Worm (Caenorhabditis elegans) whole organism, L3 larva: ENCODE results near the gene D1054.5.

Source experiments
- aly-2 ChIP-seq: fragments of 150-350 bp; optimal IDR thresholded peaks from 2 replicates; lab custom pipeline; 2014; ENCODE audit warnings: missing biosample characterization, missing genetic modification characterization
- ama-1 ChIP-seq: fragments of 150-350 bp; optimal IDR thresholded peaks from 2 replicates; lab custom pipeline; 2018
- ceh-16 ChIP-seq: sonication (generic microtip); optimal IDR thresholded peaks from 2 replicates; lab custom pipeline; 2017; ENCODE audit warnings: missing biosample characterization, missing genetic modification characterization
- ceh-28 ChIP-seq: fragments of 150-350 bp; optimal IDR thresholded peaks from 2 replicates; lab custom pipeline; 2014; ENCODE audit warnings: missing biosample characterization, missing genetic modification reagents, missing genetic modification characterization
- ceh-82 ChIP-seq: fragments of 150-350 bp; optimal IDR thresholded peaks from 2 replicates; lab custom pipeline; 2014; ENCODE audit warnings: missing biosample characterization, missing genetic modification characterization
- ceh-9 ChIP-seq: sonication (generic microtip); optimal IDR thresholded peaks from 2 replicates; lab custom pipeline; 2018; ENCODE audit warnings: missing biosample characterization, missing genetic modification characterization
- daf-12 ChIP-seq: fragments of 150-350 bp; optimal IDR thresholded peaks from 2 replicates; lab custom pipeline; 2014; ENCODE audit warnings: missing biosample characterization, missing genetic modification reagents, missing genetic modification characterization
- egl-27 ChIP-seq: sonication (generic microtip); optimal IDR thresholded peaks from 4 replicates; lab custom pipeline; 2017; ENCODE audit warnings: missing biosample characterization, missing genetic modification reagents, missing genetic modification characterization
- egl-5 ChIP-seq: fragments of 150-350 bp; optimal IDR thresholded peaks from 2 replicates; lab custom pipeline; 2017; ENCODE audit warnings: missing biosample characterization, missing genetic modification reagents, missing genetic modification characterization, inconsistent platforms
- elt-2 ChIP-seq: sonication (generic microtip); optimal IDR thresholded peaks from 2 replicates; lab custom pipeline; 2016; ENCODE audit warnings: missing genetic modification reagents, mild to moderate bottlenecking, missing genetic modification characterization, missing compliant biosample characterization
- eor-1 ChIP-seq, 2 experiments: fragments of 150-350 bp; optimal IDR thresholded peaks; 2 replicates each; lab custom pipeline; 2014 to 2018; ENCODE audit warnings: missing biosample characterization in 2 of 2, missing genetic modification characterization in 2 of 2
- fkh-10 ChIP-seq: sonication (generic microtip); optimal IDR thresholded peaks from 2 replicates; lab custom pipeline; 2017; ENCODE audit warnings: missing biosample characterization, missing genetic modification reagents, missing genetic modification characterization
- fkh-2 ChIP-seq: fragments of 150-350 bp; optimal IDR thresholded peaks from 2 replicates; lab custom pipeline; 2014; ENCODE audit warnings: missing biosample characterization, missing genetic modification reagents, missing genetic modification characterization
- fos-1 ChIP-seq: fragments of 150-350 bp; optimal IDR thresholded peaks from 2 replicates; lab custom pipeline; 2014; ENCODE audit warnings: missing biosample characterization, missing genetic modification characterization
- hmg-11 ChIP-seq: sonication (generic microtip); optimal IDR thresholded peaks from 2 replicates; lab custom pipeline; 2016; ENCODE audit warnings: missing genetic modification characterization, missing compliant biosample characterization
- jun-1 ChIP-seq: fragments of 150-350 bp; optimal IDR thresholded peaks from 2 replicates; lab custom pipeline; 2014; ENCODE audit warnings: missing biosample characterization, missing genetic modification reagents, missing genetic modification characterization
- lin-15B ChIP-seq: fragments of 150-350 bp; optimal IDR thresholded peaks from 2 replicates; lab custom pipeline; 2014; ENCODE audit warnings: missing biosample characterization, missing genetic modification characterization
- lin-39 ChIP-seq: fragments of 150-350 bp; optimal IDR thresholded peaks from 2 replicates; lab custom pipeline; 2018; ENCODE audit warnings: missing biosample characterization, missing genetic modification reagents, missing genetic modification characterization
- lsy-12 ChIP-seq: sonication (generic microtip); optimal IDR thresholded peaks from 2 replicates; lab custom pipeline; 2016; ENCODE audit warnings: mild to moderate bottlenecking, missing genetic modification characterization, missing compliant biosample characterization
- mdl-1 ChIP-seq: fragments of 150-350 bp; optimal IDR thresholded peaks from 2 replicates; lab custom pipeline; 2014; ENCODE audit warnings: missing biosample characterization, missing genetic modification characterization
- mml-1 ChIP-seq: fragments of 150-350 bp; sonication (generic microtip); optimal IDR thresholded peaks from 3 replicates; lab custom pipeline; 2014; ENCODE audit warnings: missing biosample characterization, missing genetic modification characterization
- nfya-1 ChIP-seq: sonication (generic microtip); optimal IDR thresholded peaks from 2 replicates; lab custom pipeline; 2017; ENCODE audit warnings: missing genetic modification characterization, mild to moderate bottlenecking, missing compliant biosample characterization, antibody characterized with exemption, moderate library complexity; ENCODE audit not compliant: insufficient read depth
- nhr-11 ChIP-seq: fragments of 150-350 bp; optimal IDR thresholded peaks from 2 replicates; lab custom pipeline; 2014; ENCODE audit warnings: missing biosample characterization, missing genetic modification characterization
- nhr-12 ChIP-seq: fragments of 150-350 bp; optimal IDR thresholded peaks from 2 replicates; lab custom pipeline; 2014; ENCODE audit warnings: missing biosample characterization, missing genetic modification characterization
- nhr-23 ChIP-seq: fragments of 150-350 bp; optimal IDR thresholded peaks from 2 replicates; lab custom pipeline; 2014; ENCODE audit warnings: missing biosample characterization, missing genetic modification reagents, missing genetic modification characterization
- nhr-25 ChIP-seq: sonication (generic microtip); optimal IDR thresholded peaks from 2 replicates; lab custom pipeline; 2017; ENCODE audit warnings: missing biosample characterization, missing genetic modification characterization
- nhr-28 ChIP-seq: fragments of 150-350 bp; optimal IDR thresholded peaks from 2 replicates; lab custom pipeline; 2014; ENCODE audit warnings: missing biosample characterization, missing genetic modification characterization
- nhr-43 ChIP-seq: sonication (generic microtip); optimal IDR thresholded peaks from 2 replicates; lab custom pipeline; 2016; ENCODE audit warnings: mild to moderate bottlenecking, missing genetic modification characterization, missing compliant biosample characterization; ENCODE audit not compliant: poor library complexity, severe bottlenecking
- nhr-67 ChIP-seq: fragments of 150-350 bp; optimal IDR thresholded peaks from 2 replicates; lab custom pipeline; 2014; ENCODE audit warnings: missing biosample characterization, missing genetic modification characterization
- nhr-76 ChIP-seq: fragments of 150-350 bp; sonication (generic microtip); optimal IDR thresholded peaks from 5 replicates; lab custom pipeline; 2014; ENCODE audit warnings: missing biosample characterization, missing genetic modification characterization
- nhr-77 ChIP-seq: fragments of 150-350 bp; optimal IDR thresholded peaks from 2 replicates; lab custom pipeline; 2014; ENCODE audit warnings: missing biosample characterization, missing genetic modification characterization
- pha-4 ChIP-seq: fragments of 150-350 bp; optimal IDR thresholded peaks from 2 replicates; lab custom pipeline; 2014; ENCODE audit warnings: missing biosample characterization, missing genetic modification reagents, missing genetic modification characterization
- pqm-1 ChIP-seq: fragments of 150-350 bp; optimal IDR thresholded peaks from 2 replicates; lab custom pipeline; 2017; ENCODE audit warnings: missing biosample characterization, missing genetic modification characterization, inconsistent platforms
- sea-2 ChIP-seq: fragments of 150-350 bp; sonication (generic microtip); optimal IDR thresholded peaks from 4 replicates; lab custom pipeline; 2014; ENCODE audit warnings: missing biosample characterization, missing genetic modification reagents, missing genetic modification characterization
- skn-1 ChIP-seq: fragments of 150-350 bp; optimal IDR thresholded peaks from 2 replicates; lab custom pipeline; 2014; ENCODE audit warnings: missing biosample characterization, missing genetic modification characterization
- snpc-4 ChIP-seq: fragments of 150-350 bp; optimal IDR thresholded peaks from 2 replicates; lab custom pipeline; 2014; ENCODE audit warnings: missing biosample characterization, missing genetic modification characterization
- tbx-2 ChIP-seq: sonication (generic microtip); optimal IDR thresholded peaks from 2 replicates; lab custom pipeline; 2016; ENCODE audit warnings: mild to moderate bottlenecking, missing genetic modification characterization, missing compliant biosample characterization
- unc-39 ChIP-seq: sonication (generic microtip); optimal IDR thresholded peaks from 4 replicates; lab custom pipeline; 2017; ENCODE audit warnings: missing biosample characterization, missing genetic modification characterization
- unc-62 ChIP-seq: fragments of 150-350 bp; sonication (generic microtip); optimal IDR thresholded peaks from 4 replicates; lab custom pipeline; 2014; ENCODE audit warnings: missing biosample characterization, missing genetic modification reagents, missing genetic modification characterization
- zag-1 ChIP-seq: fragments of 150-350 bp; optimal IDR thresholded peaks from 2 replicates; lab custom pipeline; 2014; ENCODE audit warnings: missing biosample characterization, missing genetic modification characterization
- ztf-11 ChIP-seq: fragments of 150-350 bp; optimal IDR thresholded peaks from 2 replicates; lab custom pipeline; 2014; ENCODE audit warnings: missing biosample characterization, missing genetic modification characterization
- ztf-4 ChIP-seq: fragments of 150-350 bp; optimal IDR thresholded peaks from 2 replicates; lab custom pipeline; 2014; ENCODE audit warnings: missing biosample characterization, missing genetic modification characterization

Gene D1054.5

ce11 chrV:10814333-10814732 lies 38.0 kb upstream of the D1054.5 start:
- TF ChIP-seq ztf-4 (no peak), nhr-43 (tag; lab: Kevin White, UChicago) (no peak), ceh-9 (no peak), unc-39 (tag; lab: Kevin White, UChicago) (no peak), ceh-16 (tag; lab: Kevin White, UChicago) (no peak), tbx-2 (no peak), pqm-1 (tag; lab: Kevin White, UChicago) (no peak), ama-1 (lab: Kevin White, UChicago) (no peak), nhr-23 (tag; lab: Kevin White, UChicago) (no peak), mdl-1 (tag; lab: Kevin White, UChicago) (no peak), ztf-11 (no peak), elt-2 (tag; lab: Kevin White, UChicago) (no peak), nhr-25 (tag; lab: Kevin White, UChicago) (no peak), ceh-82 (tag; lab: Kevin White, UChicago) (no peak), jun-1 (tag; lab: Kevin White, UChicago) (no peak), mml-1 (tag; lab: Kevin White, UChicago) (no peak), eor-1 (tag; optimal IDR thresholded peaks at IDR 0.05; lab: Kevin White, UChicago) (no peak), lin-39 (tag; lab: Kevin White, UChicago) (no peak)

- no peak for TF ChIP-seq ceh-16 (tag; lab: Kevin White, UChicago)
- no peak for TF ChIP-seq sea-2
- peak; percentile 4 for TF ChIP-seq elt-2 (tag; lab: Kevin White, UChicago)
- TF ChIP-seq nhr-25 (tag; lab: Kevin White, UChicago), result peak; percentile 34
- TF ChIP-seq snpc-4 (tag; lab: Kevin White, UChicago), result no peak
- TF ChIP-seq eor-1 (tag; optimal IDR thresholded peaks at IDR 0.05; lab: Kevin White, UChicago), result no peak
- TF ChIP-seq fkh-10 (GFP tag; lab: Kevin White, UChicago), result no peak
- TF ChIP-seq skn-1 (tag; lab: Kevin White, UChicago), result no peak
- TF ChIP-seq ama-1 (lab: Kevin White, UChicago), result no peak
- no peak for TF ChIP-seq lin-39 (tag; lab: Kevin White, UChicago)
- TF ChIP-seq nfya-1 (tag; lab: Kevin White, UChicago), result peak; percentile 36
- no peak for TF ChIP-seq ceh-9
- peak; percentile 44 for TF ChIP-seq lin-15B (tag; lab: Kevin White, UChicago)
Measured at ce11 chrV:10813425-10814156, 37.2 kb upstream of the D1054.5 start, which contains the start of the genes C29A12.1 and lig-1. C29A12.1 (minus strand) TSS chrV:10813487. lig-1 (plus strand) TSS chrV:10814106.

- TF ChIP-seq tbx-2 (no peak), ztf-11 (no peak), elt-2 (tag; lab: Kevin White, UChicago) (no peak), nhr-25 (tag; lab: Kevin White, UChicago) (no peak), nhr-12 (tag; lab: Kevin White, UChicago) (no peak), pqm-1 (tag; lab: Kevin White, UChicago) (no peak), fkh-2 (tag; lab: Kevin White, UChicago) (no peak), unc-62 (no peak), aly-2 (tag; lab: Kevin White, UChicago) (no peak), ceh-28 (tag; lab: Kevin White, UChicago) (no peak), nhr-76 (tag; lab: Kevin White, UChicago) (no peak), fos-1 (no peak), nhr-28 (tag; lab: Kevin White, UChicago) (no peak)
Measured at ce11 chrV:10811763-10812162, 35.4 kb upstream of the D1054.5 start, which contains the start of gene C29A12.22. C29A12.22 (plus strand) TSS chrV:10812063.

- TF ChIP-seq lsy-12 (tag; lab: Kevin White, UChicago) (peak; percentile 82), nhr-76 (tag; lab: Kevin White, UChicago) (peak; percentile 56), pqm-1 (tag; lab: Kevin White, UChicago) (peak; percentile 47), pha-4 (peak; percentile 92), nhr-12 (tag; lab: Kevin White, UChicago) (no peak), nfya-1 (tag; lab: Kevin White, UChicago) (peak; percentile 85), nhr-23 (tag; lab: Kevin White, UChicago) (peak; percentile 94), daf-12 (no peak), ceh-28 (tag; lab: Kevin White, UChicago) (peak; percentile 82), hmg-11 (tag; lab: Kevin White, UChicago) (peak; percentile 93), ceh-9 (no peak), zag-1 (peak; percentile 54), nhr-28 (tag; lab: Kevin White, UChicago) (no peak), skn-1 (tag; lab: Kevin White, UChicago) (peak; percentile 66), mml-1 (tag; lab: Kevin White, UChicago) (no peak), unc-62 (peak; percentile 66), nhr-77 (tag; lab: Kevin White, UChicago) (peak; percentile 17), tbx-2 (peak; percentile 60), fkh-10 (GFP tag; lab: Kevin White, UChicago) (peak; percentile 29), nhr-67 (tag; lab: Kevin White, UChicago) (peak; percentile 36), nhr-43 (tag; lab: Kevin White, UChicago) (peak; percentile 96), jun-1 (tag; lab: Kevin White, UChicago) (peak; percentile 71), elt-2 (tag; lab: Kevin White, UChicago) (peak; percentile 79), egl-5 (tag; lab: Kevin White, UChicago) (peak; percentile 92), nhr-25 (tag; lab: Kevin White, UChicago) (peak; percentile 86), nhr-11 (tag; lab: Kevin White, UChicago) (no peak), egl-27 (tag; lab: Kevin White, UChicago) (peak; percentile 41)
Measured at ce11 chrV:10807862-10808327, 31.5 kb upstream of the D1054.5 start, which contains the start of gene plrg-1. plrg-1 (minus strand) TSS chrV:10807912.
